Worm (Caenorhabditis elegans) whole organism, midembryonic: ENCODE data around the gene gbas-1.

Source experiments
- T22C8.4 ChIP-seq: fragments of 200-800 bp; sonication (Bioruptor generic); IDR thresholded peaks from 2 replicates; pipeline ENCODE4 v1.3.6; 2022; ENCODE audit warnings: missing genetic modification characterization, missing compliant biosample characterization
- cog-1 ChIP-seq: sonication (generic microtip); optimal IDR thresholded peaks from 2 replicates; lab custom pipeline; 2016; ENCODE audit warnings: missing genetic modification characterization, missing compliant biosample characterization
- flt-1 ChIP-seq: fragments of 200-800 bp; sonication (Bioruptor generic); IDR thresholded peaks from 2 replicates; pipeline ENCODE4 v1.3.6; 2022; ENCODE audit warnings: missing genetic modification characterization, missing compliant biosample characterization
- klf-2 ChIP-seq: fragments of 200-800 bp; sonication (Bioruptor generic); conservative IDR thresholded peaks from 2 replicates; pipeline ENCODE4 v1.3.6; 2022; ENCODE audit warnings: missing genetic modification reagents, missing genetic modification characterization, missing compliant biosample characterization
- med-1 ChIP-seq: sonication (generic microtip); optimal IDR thresholded peaks from 2 replicates; lab custom pipeline; 2017; ENCODE audit warnings: missing genetic modification characterization, mild to moderate bottlenecking, missing compliant biosample characterization, antibody characterized with exemption, missing genetic modification reagents; ENCODE audit not compliant: insufficient read depth
- tab-1 ChIP-seq: fragments of 200-800 bp; sonication (Bioruptor generic); IDR thresholded peaks from 2 replicates; pipeline ENCODE4 v1.3.6; 2022; ENCODE audit warnings: missing genetic modification characterization, missing compliant biosample characterization
- ztf-23 ChIP-seq: fragments of 200-800 bp; sonication (Bioruptor generic); IDR thresholded peaks from 2 replicates; pipeline ENCODE4 v1.3.6; 2022; ENCODE audit warnings: missing genetic modification reagents, missing genetic modification characterization, missing compliant biosample characterization
- ztf-29 ChIP-seq: fragments of 200-800 bp; sonication (Bioruptor generic); IDR thresholded peaks from 2 replicates; pipeline ENCODE4 v1.3.6; 2022; ENCODE audit warnings: missing genetic modification reagents, missing genetic modification characterization, missing compliant biosample characterization

ce11 chrII:2525652-2526051 lies 21.0 kb downstream of the gbas-1 start:
- no peak for TF ChIP-seq T22C8.4 (GFP tag; lab: Robert Waterston, UW)
- no peak for TF ChIP-seq flt-1
- TF ChIP-seq med-1 (GFP tag; lab: Kevin White, UChicago): no peak
- no peak for TF ChIP-seq cog-1
- TF ChIP-seq ztf-29 (GFP tag; lab: Robert Waterston, UW): peak; percentile 84; the same call in 1 of the 2 replicates
- TF ChIP-seq klf-2 (GFP tag; lab: Robert Waterston, UW): no peak
- no peak for TF ChIP-seq tab-1 (GFP tag; lab: Robert Waterston, UW)
- no peak for TF ChIP-seq ztf-23 (GFP tag; lab: Robert Waterston, UW)
